Worm (Caenorhabditis elegans) whole organism, L1 larva: ENCODE data around the gene hlh-25.

Experiments
- aly-2 ChIP-seq: fragments of 150-350 bp; optimal IDR thresholded peaks from 2 replicates; lab custom pipeline; 2014; ENCODE audit warnings: missing biosample characterization, missing genetic modification characterization
- ama-1 ChIP-seq: fragments of 150-350 bp; optimal IDR thresholded peaks from 2 replicates; lab custom pipeline; 2014
- fkh-10 ChIP-seq: sonication (generic microtip); optimal IDR thresholded peaks from 2 replicates; lab custom pipeline; 2017; ENCODE audit warnings: missing biosample characterization, missing genetic modification reagents, missing genetic modification characterization
- hlh-4 ChIP-seq: sonication (generic microtip); optimal IDR thresholded peaks from 2 replicates; lab custom pipeline; 2016; ENCODE audit warnings: mild to moderate bottlenecking, missing genetic modification characterization, missing compliant biosample characterization
- lin-15B ChIP-seq: fragments of 150-350 bp; sonication (generic microtip); optimal IDR thresholded peaks from 3 replicates; lab custom pipeline; 2014; ENCODE audit warnings: missing biosample characterization, missing genetic modification characterization
- mdl-1 ChIP-seq, 2 experiments: fragments of 150-350 bp; optimal IDR thresholded peaks; 2 replicates each; lab custom pipeline; 2014 to 2017; ENCODE audit warnings: missing biosample characterization in 2 of 2, missing genetic modification characterization in 2 of 2, inconsistent platforms in 1 of 2
- nhr-11 ChIP-seq: fragments of 150-350 bp; optimal IDR thresholded peaks from 2 replicates; lab custom pipeline; 2014; ENCODE audit warnings: missing biosample characterization, missing genetic modification characterization
- sptf-1 ChIP-seq: fragments of 150-350 bp; optimal IDR thresholded peaks from 2 replicates; lab custom pipeline; 2014; ENCODE audit warnings: missing biosample characterization, missing genetic modification characterization
- swsn-7 ChIP-seq: sonication (generic microtip); optimal IDR thresholded peaks from 2 replicates; lab custom pipeline; 2016; ENCODE audit warnings: missing genetic modification characterization, missing compliant biosample characterization
- unc-130 ChIP-seq: fragments of 150-350 bp; optimal IDR thresholded peaks from 2 replicates; lab custom pipeline; 2017; ENCODE audit warnings: missing biosample characterization, missing genetic modification characterization, inconsistent platforms
- unc-62 ChIP-seq: fragments of 150-350 bp; optimal IDR thresholded peaks from 2 replicates; lab custom pipeline; 2014; ENCODE audit warnings: missing biosample characterization, missing genetic modification reagents, missing genetic modification characterization
- vab-15 ChIP-seq: sonication (generic microtip); optimal IDR thresholded peaks from 2 replicates; lab custom pipeline; 2017; ENCODE audit warnings: missing genotype, mild to moderate bottlenecking, missing genetic modification characterization, missing compliant biosample characterization
- zag-1 ChIP-seq: fragments of 150-350 bp; optimal IDR thresholded peaks from 2 replicates; lab custom pipeline; 2014; ENCODE audit warnings: missing biosample characterization, missing genetic modification characterization

- TF ChIP-seq hlh-4 (tag; lab: Kevin White, UChicago), result no peak
- no peak for TF ChIP-seq ama-1 (lab: Kevin White, UChicago)
- no peak for TF ChIP-seq unc-130 (tag; lab: Kevin White, UChicago)
- no peak for TF ChIP-seq zag-1 (tag; lab: Kevin White, UChicago)
- TF ChIP-seq aly-2, result no peak
- no peak for TF ChIP-seq swsn-7 (tag; lab: Kevin White, UChicago)
- no peak for TF ChIP-seq fkh-10
- TF ChIP-seq unc-62, result no peak
- TF ChIP-seq mdl-1 (tag; optimal IDR thresholded peaks at IDR 0.05; lab: Kevin White, UChicago), result no peak
- TF ChIP-seq lin-15B (tag; lab: Kevin White, UChicago), result no peak
- TF ChIP-seq vab-15, result no peak
- TF ChIP-seq nhr-11 (tag; lab: Kevin White, UChicago), result no peak
- TF ChIP-seq sptf-1, result no peak
These were observed 18.5 kb downstream of the hlh-25 start for ce11 chrII:5553531-5553930.
